Worm (Caenorhabditis elegans) whole organism, early embryonic: ENCODE measurements around the gene twk-12.

ENCODE experiments used
- B0310.2 ChIP-seq: sonication (generic microtip); optimal IDR thresholded peaks from 2 replicates; lab custom pipeline; 2016; ENCODE audit warnings: mild to moderate bottlenecking, missing genetic modification characterization, missing compliant biosample characterization
- F13C5.2 ChIP-seq: sonication (generic microtip); optimal IDR thresholded peaks from 2 replicates; lab custom pipeline; 2017; ENCODE audit warnings: mild to moderate bottlenecking, missing genetic modification characterization, inconsistent platforms, missing compliant biosample characterization
- aly-1 ChIP-seq: sonication (generic microtip); optimal IDR thresholded peaks from 2 replicates; lab custom pipeline; 2016; ENCODE audit warnings: missing genetic modification characterization, missing compliant biosample characterization
- ama-1 ChIP-seq: fragments of 150-350 bp; optimal IDR thresholded peaks from 2 replicates; lab custom pipeline; 2014
- ceh-13 ChIP-seq: fragments of 200-800 bp; sonication (Bioruptor generic); optimal IDR thresholded peaks from 2 replicates; lab custom pipeline; 2018; ENCODE audit warnings: mild to moderate bottlenecking, missing genetic modification characterization, missing compliant biosample characterization
- ceh-36 ChIP-seq: sonication (generic microtip); optimal IDR thresholded peaks from 2 replicates; lab custom pipeline; 2016; ENCODE audit warnings: missing genetic modification characterization, inconsistent platforms, missing compliant biosample characterization
- ets-7 ChIP-seq: sonication (generic microtip); optimal IDR thresholded peaks from 2 replicates; lab custom pipeline; 2016; ENCODE audit warnings: missing genotype, missing genetic modification characterization, missing compliant biosample characterization
- flt-1 ChIP-seq: fragments of 200-800 bp; sonication (Bioruptor generic); IDR thresholded peaks from 2 replicates; pipeline ENCODE4 v1.3.6; 2022; ENCODE audit warnings: missing genetic modification characterization, missing compliant biosample characterization
- hmbx-1 ChIP-seq: sonication (generic microtip); optimal IDR thresholded peaks from 2 replicates; lab custom pipeline; 2016; ENCODE audit warnings: mild to moderate bottlenecking, missing genetic modification characterization, missing compliant biosample characterization
- hmg-4 ChIP-seq: fragments of 200-800 bp; sonication (Bioruptor generic); optimal IDR thresholded peaks from 2 replicates; lab custom pipeline; 2018; ENCODE audit warnings: mild to moderate bottlenecking, missing genetic modification characterization, missing compliant biosample characterization
- hnd-1 ChIP-seq: sonication (generic microtip); optimal IDR thresholded peaks from 2 replicates; lab custom pipeline; 2016; ENCODE audit warnings: missing genetic modification characterization, missing compliant biosample characterization
- pes-1 ChIP-seq: fragments of 200-800 bp; sonication (Bioruptor generic); IDR thresholded peaks from 2 replicates; pipeline ENCODE4 v1.3.6; 2022; ENCODE audit warnings: missing genetic modification reagents, missing genetic modification characterization, missing compliant biosample characterization
- scrt-1 ChIP-seq: fragments of 200-800 bp; sonication (Bioruptor generic); IDR thresholded peaks from 2 replicates; pipeline ENCODE4 v1.3.6; 2022; ENCODE audit warnings: missing genetic modification characterization, missing compliant biosample characterization
- sea-1 ChIP-seq: fragments of 200-800 bp; sonication (Bioruptor generic); conservative IDR thresholded peaks from 2 replicates; pipeline ENCODE4 v1.3.6; 2022; ENCODE audit warnings: missing genetic modification characterization, missing compliant biosample characterization
- tbx-11 ChIP-seq: fragments of 200-800 bp; sonication (Bioruptor generic); IDR thresholded peaks from 2 replicates; pipeline ENCODE4 v1.3.6; 2022; ENCODE audit warnings: missing genetic modification characterization, missing compliant biosample characterization
- tbx-37 ChIP-seq: fragments of 200-800 bp; sonication (Bioruptor generic); conservative IDR thresholded peaks from 2 replicates; pipeline ENCODE4 v1.3.6; 2022; ENCODE audit warnings: missing genetic modification reagents, missing genetic modification characterization, missing compliant biosample characterization
- tra-4 ChIP-seq: sonication (generic microtip); optimal IDR thresholded peaks from 2 replicates; lab custom pipeline; 2017; ENCODE audit warnings: missing genetic modification characterization, missing compliant biosample characterization

The twk-12 gene

DNA sequence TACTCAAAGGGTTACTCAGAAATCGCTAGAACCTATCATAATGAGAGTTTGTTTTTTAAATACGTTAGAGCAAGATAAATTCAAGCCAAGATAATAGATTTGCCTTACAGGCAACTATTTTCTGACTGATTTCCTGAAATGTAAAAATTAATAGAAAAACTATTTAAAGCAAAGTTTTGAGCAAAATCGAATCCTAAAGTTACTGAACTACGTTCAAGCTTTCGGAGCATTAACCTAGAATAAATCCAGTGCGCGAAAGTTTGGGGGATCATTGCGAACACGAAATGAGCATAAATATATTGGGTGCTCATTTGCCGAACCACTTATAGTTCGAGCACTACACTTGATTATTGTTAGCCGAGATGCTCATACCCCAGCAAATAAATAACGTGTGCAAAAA, 4.2 kb downstream of the twk-12 start, which contains the start of gene ceh-22:
ceh-22 (plus strand) TSS at position 301 of the 400 bp plus-strand sequence.
- TF ChIP-seq F13C5.2 (tag; lab: Kevin White, UChicago), result no peak
- no peak for TF ChIP-seq sea-1 (GFP tag; lab: Robert Waterston, UW)

DNA sequence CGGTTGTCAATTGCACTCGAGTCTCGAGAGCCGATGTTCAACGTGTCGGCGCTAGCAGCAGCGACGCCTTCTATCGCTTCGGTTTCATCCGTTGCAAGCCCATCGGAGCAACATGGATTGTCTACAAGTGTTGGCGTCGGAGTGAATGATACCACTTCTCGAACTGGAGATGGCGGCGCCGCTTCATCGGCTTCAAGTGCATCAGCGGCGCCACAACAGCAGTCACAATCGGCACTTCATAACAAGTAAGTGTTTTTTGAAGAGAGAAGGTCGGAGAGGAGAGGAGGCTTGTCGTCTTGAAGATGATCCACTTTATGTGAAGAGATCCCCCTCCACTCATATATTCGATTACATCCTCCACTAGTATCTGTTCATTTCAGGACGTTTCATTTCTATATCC, 5.2 kb downstream of the twk-12 start:
- TF ChIP-seq tra-4 (tag; lab: Kevin White, UChicago), result no peak
- TF ChIP-seq ama-1 (lab: Kevin White, UChicago), result no peak

ce11 chrV:10675978-10676377, 8.6 kb downstream of the twk-12 start:
- TF ChIP-seq flt-1 (GFP tag; lab: Robert Waterston, UW), result no peak
- TF ChIP-seq hnd-1 (tag; lab: Kevin White, UChicago), result no peak
- no peak for TF ChIP-seq scrt-1 (GFP tag; lab: Robert Waterston, UW)

DNA sequence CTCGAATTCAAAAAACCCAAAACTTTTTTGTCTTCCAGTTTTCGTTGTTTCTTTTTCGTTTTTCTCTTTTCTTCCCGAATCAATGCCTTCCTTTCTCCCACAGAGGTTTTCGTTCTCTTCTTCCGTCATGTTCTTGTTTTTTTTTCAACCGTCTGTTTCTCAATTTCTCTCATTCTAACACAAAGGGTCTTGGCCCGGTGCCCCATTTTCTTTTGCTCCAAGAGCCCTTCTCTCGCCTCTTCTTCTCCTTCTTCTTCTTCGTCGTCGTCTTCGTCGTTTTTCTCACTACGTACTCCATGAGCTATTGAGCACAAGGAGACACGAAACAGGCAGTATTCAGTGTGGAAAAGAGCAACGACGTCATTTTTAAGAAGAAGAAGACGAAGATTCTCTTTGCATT, 10.1 kb downstream of the twk-12 start:
- TF ChIP-seq flt-1 (GFP tag; lab: Robert Waterston, UW) (no peak), ama-1 (lab: Kevin White, UChicago) (no peak), tbx-37 (GFP tag; lab: Robert Waterston, UW) (no peak), F13C5.2 (tag; lab: Kevin White, UChicago) (no peak), hmbx-1 (tag; lab: Kevin White, UChicago) (no peak), B0310.2 (tag; lab: Kevin White, UChicago) (no peak), scrt-1 (GFP tag; lab: Robert Waterston, UW) (no peak), ceh-13 (GFP tag; lab: Kevin White, UChicago) (no peak), ets-7 (tag; lab: Kevin White, UChicago) (no peak), aly-1 (tag; lab: Kevin White, UChicago) (no peak), sea-1 (GFP tag; lab: Robert Waterston, UW) (no peak), hmg-4 (GFP tag; lab: Kevin White, UChicago) (no peak), pes-1 (GFP tag; lab: Robert Waterston, UW) (no peak)

- TF ChIP-seq tbx-11 (no peak), scrt-1 (GFP tag; lab: Robert Waterston, UW) (no peak), flt-1 (GFP tag; lab: Robert Waterston, UW) (no peak), tbx-37 (GFP tag; lab: Robert Waterston, UW) (no peak), ama-1 (lab: Kevin White, UChicago) (no peak), hmg-4 (GFP tag; lab: Kevin White, UChicago) (no peak), hnd-1 (tag; lab: Kevin White, UChicago) (no peak), sea-1 (GFP tag; lab: Robert Waterston, UW) (no peak), ets-7 (tag; lab: Kevin White, UChicago) (no peak), ceh-13 (GFP tag; lab: Kevin White, UChicago) (no peak), pes-1 (GFP tag; lab: Robert Waterston, UW) (no peak), tra-4 (tag; lab: Kevin White, UChicago) (no peak), F13C5.2 (tag; lab: Kevin White, UChicago) (no peak), aly-1 (tag; lab: Kevin White, UChicago) (no peak), hmbx-1 (tag; lab: Kevin White, UChicago) (no peak)
Observed at ce11 chrV:10679080-10679479, 11.7 kb downstream of the twk-12 start.

- TF ChIP-seq scrt-1 (GFP tag; lab: Robert Waterston, UW) (no peak), sea-1 (GFP tag; lab: Robert Waterston, UW) (no peak), hnd-1 (tag; lab: Kevin White, UChicago) (no peak), ama-1 (lab: Kevin White, UChicago) (no peak), tbx-11 (no peak), flt-1 (GFP tag; lab: Robert Waterston, UW) (no peak), ceh-13 (GFP tag; lab: Kevin White, UChicago) (no peak), ceh-36 (tag; lab: Kevin White, UChicago) (no peak), hmg-4 (GFP tag; lab: Kevin White, UChicago) (no peak), tra-4 (tag; lab: Kevin White, UChicago) (no peak), hmbx-1 (tag; lab: Kevin White, UChicago) (no peak), aly-1 (tag; lab: Kevin White, UChicago) (no peak), pes-1 (GFP tag; lab: Robert Waterston, UW) (no peak)
Observed at ce11 chrV:10679990-10680602, 12.7 kb downstream of the twk-12 start.

DNA sequence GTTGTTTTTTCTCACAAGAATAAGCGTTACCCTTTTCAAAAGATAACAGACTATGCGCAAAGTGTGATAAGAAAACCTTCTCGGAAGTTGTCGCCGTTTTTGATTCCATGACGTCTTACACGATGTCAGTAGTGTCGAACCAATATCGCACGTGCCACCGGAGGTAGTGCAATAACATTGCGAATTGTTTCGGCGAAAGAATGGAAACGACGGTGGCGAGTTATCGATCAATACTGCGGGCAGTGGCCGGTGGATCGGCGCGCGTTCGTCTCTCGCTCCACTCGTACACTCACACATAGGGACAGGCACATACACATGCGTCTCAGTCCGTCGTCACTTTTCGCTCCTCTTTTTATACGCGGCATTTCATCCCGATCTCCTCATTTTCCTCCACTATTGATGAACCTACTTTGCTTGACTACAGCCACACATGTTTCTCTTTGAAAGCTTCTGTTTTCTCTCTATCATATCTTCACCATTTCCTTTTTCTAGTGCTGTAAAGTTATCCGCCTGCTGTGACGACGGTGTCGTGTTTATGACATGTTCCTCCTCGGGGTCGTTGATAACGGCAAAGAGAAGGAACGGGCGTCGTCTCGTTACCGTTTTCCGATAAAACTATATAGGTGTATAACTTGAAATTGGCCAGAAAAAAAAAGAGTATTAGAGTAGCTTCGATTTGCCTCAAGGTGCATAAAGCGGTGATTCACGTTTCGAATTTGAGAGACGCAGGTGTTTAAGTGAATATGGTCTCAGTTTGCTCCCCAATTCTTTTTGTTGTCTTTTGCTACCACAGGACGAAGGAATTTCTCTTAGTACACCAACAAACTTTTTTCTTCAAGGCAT, 14.0 kb downstream of the twk-12 start:
- TF ChIP-seq hmbx-1 (tag; lab: Kevin White, UChicago) (no peak), scrt-1 (GFP tag; lab: Robert Waterston, UW) (no peak), hnd-1 (tag; lab: Kevin White, UChicago) (no peak), tra-4 (tag; lab: Kevin White, UChicago) (no peak), flt-1 (GFP tag; lab: Robert Waterston, UW) (no peak), ama-1 (lab: Kevin White, UChicago) (no peak), ceh-36 (tag; lab: Kevin White, UChicago) (no peak), ceh-13 (GFP tag; lab: Kevin White, UChicago) (no peak), B0310.2 (tag; lab: Kevin White, UChicago) (no peak), F13C5.2 (tag; lab: Kevin White, UChicago) (no peak), aly-1 (tag; lab: Kevin White, UChicago) (no peak), sea-1 (GFP tag; lab: Robert Waterston, UW) (no peak), tbx-11 (no peak), hmg-4 (GFP tag; lab: Kevin White, UChicago) (no peak), tbx-37 (GFP tag; lab: Robert Waterston, UW) (no peak), pes-1 (GFP tag; lab: Robert Waterston, UW) (no peak), ets-7 (tag; lab: Kevin White, UChicago) (no peak)
